Fruit fly (Drosophila melanogaster) whole organism, larva: Measurements from ENCODE around the gene TfIIEalpha.

ENCODE experiments used
- noc ChIP-seq: fragments of 200-800 bp; sonication (Bioruptor generic); optimal IDR thresholded peaks from 3 replicates; lab custom pipeline; 2019; ENCODE audit warnings: missing biosample characterization, mild to moderate bottlenecking, missing genetic modification characterization, moderate library complexity

Gene TfIIEalpha

dm6 chr3L:11681794-11682193, at the start of gene TfIIEalpha:
Gene TfIIEalpha, plus strand, starts transcription at chr3L:11682038.
- no peak for TF ChIP-seq noc (tag; lab: Kevin White, UChicago)

- TF ChIP-seq noc (tag; lab: Kevin White, UChicago) = no peak
These were observed 47.3 kb upstream of the TfIIEalpha start for dm6 chr3L:11634551-11634950.

dm6 chr3L:11636829-11637228, 45.0 kb upstream of the TfIIEalpha start:
- TF ChIP-seq noc (tag; lab: Kevin White, UChicago) = no peak

- TF ChIP-seq noc (tag; lab: Kevin White, UChicago) = no peak
These were observed 35.9 kb upstream of the TfIIEalpha start, which contains the start of gene CG6071 for dm6 chr3L:11645933-11646332. Gene CG6071, minus strand, starts transcription at chr3L:11646033.

dm6 chr3L:11648410-11648809, 33.4 kb upstream of the TfIIEalpha start, which contains the start of the genes RIOK1 and Polr3H:
Gene RIOK1, minus strand, starts transcription at chr3L:11648474.
Gene Polr3H, plus strand, starts transcription at chr3L:11648756.
- no peak for TF ChIP-seq noc (tag; lab: Kevin White, UChicago)

dm6 chr3L:11656189-11656588, 25.6 kb upstream of the TfIIEalpha start:
- TF ChIP-seq noc (tag; lab: Kevin White, UChicago) = no peak

- TF ChIP-seq noc (tag; lab: Kevin White, UChicago) = no peak
These were observed 3.5 kb upstream of the TfIIEalpha start for dm6 chr3L:11678313-11678817.

- no peak for TF ChIP-seq noc (tag; lab: Kevin White, UChicago)
These were observed 1.5 kb upstream of the TfIIEalpha start, which contains the start of gene CG32085 for dm6 chr3L:11680298-11680697. Gene CG32085, minus strand, starts transcription at chr3L:11680344.

- peak; percentile 72 for TF ChIP-seq noc (tag; lab: Kevin White, UChicago)
These were observed 2.1 kb downstream of the TfIIEalpha start, which contains the start of gene Sugb for dm6 chr3L:11683819-11684521. Gene Sugb, plus strand, starts transcription at chr3L:11683980.

- no peak for TF ChIP-seq noc (tag; lab: Kevin White, UChicago)
These were observed 2.6 kb downstream of the TfIIEalpha start for dm6 chr3L:11684522-11684851.

dm6 chr3L:11685876-11686275, 4.0 kb downstream of the TfIIEalpha start:
- no peak for TF ChIP-seq noc (tag; lab: Kevin White, UChicago)

dm6 chr3L:11689832-11690602, 8.2 kb downstream of the TfIIEalpha start:
- no peak for TF ChIP-seq noc (tag; lab: Kevin White, UChicago)

- TF ChIP-seq noc (tag; lab: Kevin White, UChicago) = no peak
These were observed 9.5 kb downstream of the TfIIEalpha start, which contains the start of the genes Pldn and CG14135 for dm6 chr3L:11691203-11691797. Gene Pldn, minus strand, starts transcription at chr3L:11691399. Gene CG14135, plus strand, starts transcription at chr3L:11691571.

- no peak for TF ChIP-seq noc (tag; lab: Kevin White, UChicago)
These were observed 11.0 kb downstream of the TfIIEalpha start for dm6 chr3L:11692853-11693252.

dm6 chr3L:11695063-11695462, 13.2 kb downstream of the TfIIEalpha start:
- TF ChIP-seq noc (tag; lab: Kevin White, UChicago) = no peak

dm6 chr3L:11695827-11696226, 14.0 kb downstream of the TfIIEalpha start:
- TF ChIP-seq noc (tag; lab: Kevin White, UChicago) = no peak
